Worm (Caenorhabditis elegans) whole organism, young adult: ENCODE data around the gene F58G1.3.

Source experiments
- B0019.2 ChIP-seq: fragments of 200-800 bp; sonication (Bioruptor generic); conservative IDR thresholded peaks from 2 replicates; pipeline ENCODE4 v1.3.6; 2022; ENCODE audit warnings: missing genetic modification reagents, missing genetic modification characterization, missing compliant biosample characterization
- B0336.3 ChIP-seq: fragments of 200-800 bp; sonication (Bioruptor generic); IDR thresholded peaks from 2 replicates; pipeline ENCODE4 v1.3.6; 2022; ENCODE audit warnings: missing genetic modification characterization, missing compliant biosample characterization
- D2030.7 ChIP-seq: fragments of 200-800 bp; sonication (Bioruptor generic); IDR thresholded peaks from 2 replicates; pipeline ENCODE4 v1.3.6; 2022; ENCODE audit warnings: missing genetic modification reagents, missing genetic modification characterization, missing compliant biosample characterization
- F10E7.11 ChIP-seq: sonication (generic microtip); optimal IDR thresholded peaks from 2 replicates; lab custom pipeline; 2017; ENCODE audit warnings: mild to moderate bottlenecking, missing genetic modification characterization, moderate library complexity, missing compliant biosample characterization
- F23B12.7 ChIP-seq: sonication (generic microtip); optimal IDR thresholded peaks from 2 replicates; lab custom pipeline; 2017; ENCODE audit warnings: missing genetic modification characterization, mild to moderate bottlenecking, missing compliant biosample characterization, antibody characterized with exemption, moderate library complexity; ENCODE audit not compliant: insufficient read depth
- F49E8.2 ChIP-seq: sonication (generic microtip); optimal IDR thresholded peaks from 3 replicates; lab custom pipeline; 2017; ENCODE audit warnings: missing genetic modification characterization, mild to moderate bottlenecking, missing compliant biosample characterization, antibody characterized with exemption, moderate library complexity; ENCODE audit not compliant: insufficient read depth
- Y53F4B.3 ChIP-seq: fragments of 200-800 bp; sonication (Bioruptor generic); IDR thresholded peaks from 2 replicates; pipeline ENCODE4 v1.3.6; 2022; ENCODE audit warnings: missing genetic modification reagents, missing genetic modification characterization, missing compliant biosample characterization
- Y67H2A.10 ChIP-seq: fragments of 200-800 bp; sonication (Bioruptor generic); conservative IDR thresholded peaks from 2 replicates; pipeline ENCODE4 v1.3.6; 2022; ENCODE audit warnings: missing genetic modification reagents, missing genetic modification characterization, missing compliant biosample characterization
- Y95B8A.8 ChIP-seq: fragments of 200-800 bp; sonication (Bioruptor generic); IDR thresholded peaks from 2 replicates; pipeline ENCODE4 v1.3.6; 2022; ENCODE audit warnings: missing genetic modification reagents, missing genetic modification characterization, missing compliant biosample characterization
- ZK185.1 ChIP-seq: sonication (generic microtip); optimal IDR thresholded peaks from 2 replicates; lab custom pipeline; 2016; ENCODE audit warnings: mild to moderate bottlenecking, missing genetic modification characterization, missing compliant biosample characterization; ENCODE audit not compliant: poor library complexity, severe bottlenecking
- athp-1 ChIP-seq: sonication (generic microtip); optimal IDR thresholded peaks from 2 replicates; lab custom pipeline; 2017; ENCODE audit warnings: mild to moderate bottlenecking, missing genetic modification characterization, missing compliant biosample characterization
- attf-5 ChIP-seq: fragments of 200-800 bp; sonication (Bioruptor generic); optimal IDR thresholded peaks from 2 replicates; lab custom pipeline; 2018; ENCODE audit warnings: mild to moderate bottlenecking, missing genetic modification characterization, missing compliant biosample characterization
- attf-6 ChIP-seq: fragments of 200-800 bp; sonication (Bioruptor generic); IDR thresholded peaks from 2 replicates; pipeline ENCODE4 v1.3.6; 2022; ENCODE audit warnings: missing genetic modification reagents, missing genetic modification characterization, missing compliant biosample characterization
- bed-1 ChIP-seq: fragments of 200-800 bp; sonication (Bioruptor generic); IDR thresholded peaks from 2 replicates; pipeline ENCODE4 v1.3.6; 2022; ENCODE audit warnings: missing genetic modification reagents, missing genetic modification characterization, missing compliant biosample characterization
- bed-2 ChIP-seq: fragments of 200-800 bp; sonication (Bioruptor generic); IDR thresholded peaks from 2 replicates; pipeline ENCODE4 v1.3.6; 2022; ENCODE audit warnings: missing genetic modification reagents, missing genetic modification characterization, missing compliant biosample characterization
- ceh-100 ChIP-seq: fragments of 200-800 bp; sonication (Bioruptor generic); IDR thresholded peaks from 2 replicates; pipeline ENCODE4 v1.3.6; 2022; ENCODE audit warnings: missing genetic modification reagents, missing genetic modification characterization, missing compliant biosample characterization
- ceh-27 ChIP-seq: fragments of 200-800 bp; sonication (Bioruptor generic); optimal IDR thresholded peaks from 2 replicates; lab custom pipeline; 2018; ENCODE audit warnings: mild to moderate bottlenecking, missing genetic modification characterization, moderate library complexity, missing compliant biosample characterization
- ceh-58 ChIP-seq: fragments of 200-800 bp; sonication (Bioruptor generic); IDR thresholded peaks from 2 replicates; pipeline ENCODE4 v1.3.6; 2022; ENCODE audit warnings: missing genetic modification characterization, missing compliant biosample characterization
- ceh-91 ChIP-seq: fragments of 200-800 bp; sonication (Bioruptor generic); IDR thresholded peaks from 2 replicates; pipeline ENCODE4 v1.3.6; 2022; ENCODE audit warnings: missing genetic modification reagents, missing genetic modification characterization, missing compliant biosample characterization
- chd-7 ChIP-seq: sonication (generic microtip); optimal IDR thresholded peaks from 2 replicates; lab custom pipeline; 2016; ENCODE audit warnings: mild to moderate bottlenecking, missing genetic modification characterization, moderate library complexity, missing compliant biosample characterization
- dox-1 ChIP-seq: fragments of 200-800 bp; sonication (Bioruptor generic); IDR thresholded peaks from 2 replicates; pipeline ENCODE4 v1.3.6; 2022; ENCODE audit warnings: missing genetic modification reagents, missing genetic modification characterization, missing compliant biosample characterization
- dpl-1 ChIP-seq: fragments of 150-350 bp; optimal IDR thresholded peaks from 2 replicates; lab custom pipeline; 2014; ENCODE audit warnings: missing biosample characterization, missing genetic modification reagents, missing genetic modification characterization
- efl-1 ChIP-seq: fragments of 150-350 bp; optimal IDR thresholded peaks from 2 replicates; lab custom pipeline; 2014; ENCODE audit warnings: missing biosample characterization, missing genetic modification reagents, missing genetic modification characterization
- egrh-3 ChIP-seq: fragments of 200-800 bp; sonication (Bioruptor generic); IDR thresholded peaks from 2 replicates; pipeline ENCODE4 v1.3.6; 2022; ENCODE audit warnings: missing genetic modification reagents, missing genetic modification characterization, missing compliant biosample characterization
- ets-4 ChIP-seq: fragments of 200-800 bp; sonication (Bioruptor generic); optimal IDR thresholded peaks from 2 replicates; lab custom pipeline; 2018; ENCODE audit warnings: mild to moderate bottlenecking, missing genetic modification characterization, missing compliant biosample characterization
- him-1 ChIP-seq: sonication (generic microtip); optimal IDR thresholded peaks from 2 replicates; lab custom pipeline; 2016; ENCODE audit warnings: missing genotype, missing genetic modification reagents, missing genetic modification characterization, missing compliant biosample characterization
- hlh-26 ChIP-seq: fragments of 200-800 bp; sonication (Bioruptor generic); conservative IDR thresholded peaks from 2 replicates; pipeline ENCODE4 v1.3.6; 2022; ENCODE audit warnings: missing genetic modification reagents, missing genetic modification characterization, missing compliant biosample characterization
- lin-40 ChIP-seq: sonication (generic microtip); optimal IDR thresholded peaks from 2 replicates; lab custom pipeline; 2016; ENCODE audit warnings: missing genetic modification characterization, mild to moderate bottlenecking, missing compliant biosample characterization, missing genotype, missing genetic modification reagents
- madf-10 ChIP-seq: sonication (generic microtip); optimal IDR thresholded peaks from 2 replicates; lab custom pipeline; 2016; ENCODE audit warnings: mild to moderate bottlenecking, missing genetic modification characterization, missing compliant biosample characterization
- madf-6 ChIP-seq: fragments of 200-800 bp; sonication (Bioruptor generic); IDR thresholded peaks from 2 replicates; pipeline ENCODE4 v1.3.6; 2022; ENCODE audit warnings: missing genetic modification reagents, missing genetic modification characterization, missing compliant biosample characterization
- mel-28 ChIP-seq: sonication (generic microtip); optimal IDR thresholded peaks from 2 replicates; lab custom pipeline; 2016; ENCODE audit warnings: borderline replicate concordance, mild to moderate bottlenecking, missing genetic modification characterization, missing compliant biosample characterization
- mes-4 ChIP-seq: sonication (generic microtip); optimal IDR thresholded peaks from 2 replicates; lab custom pipeline; 2016; ENCODE audit warnings: missing genotype, missing genetic modification characterization, missing compliant biosample characterization
- pbrm-1 ChIP-seq: fragments of 200-800 bp; sonication (Bioruptor generic); IDR thresholded peaks from 2 replicates; pipeline ENCODE4 v1.3.6; 2022; ENCODE audit warnings: missing genetic modification reagents, missing genetic modification characterization, missing compliant biosample characterization
- rec-8 ChIP-seq, 2 experiments: sonication (generic microtip); optimal IDR thresholded peaks; 2 replicates each; lab custom pipeline; 2016; ENCODE audit warnings: mild to moderate bottlenecking in 2 of 2, missing genetic modification characterization in 2 of 2, missing genetic modification reagents in 2 of 2, missing genotype in 2 of 2, missing biosample characterization in 1 of 2, missing compliant biosample characterization in 1 of 2, moderate library complexity in 1 of 2
- repo-1 ChIP-seq: sonication (generic microtip); optimal IDR thresholded peaks from 2 replicates; lab custom pipeline; 2017; ENCODE audit warnings: mild to moderate bottlenecking, missing genetic modification characterization, missing compliant biosample characterization
- rpc-1 ChIP-seq, 2 experiments: fragments of 150-350 bp in 1 of 2; sonication (generic microtip) in 1 of 2; optimal IDR thresholded peaks; 2 replicates each; lab custom pipeline; 2014 to 2018; ENCODE audit warnings: missing biosample characterization in 1 of 2, missing genetic modification characterization in 1 of 2, missing genetic modification reagents in 1 of 2, missing genotype in 1 of 2
- sdz-38 ChIP-seq: sonication (generic microtip); optimal IDR thresholded peaks from 2 replicates; lab custom pipeline; 2016; ENCODE audit warnings: missing genotype, missing genetic modification characterization, missing compliant biosample characterization
- snpc-4 ChIP-seq, 5 experiments: fragments of 150-350 bp in 1 of 5; sonication (generic microtip) in 4 of 5; optimal IDR thresholded peaks; 2 replicates each; lab custom pipeline; 2014 to 2018; ENCODE audit warnings: missing genetic modification characterization in 5 of 5, missing biosample characterization in 3 of 5, antibody characterized with exemption in 2 of 5, mild to moderate bottlenecking in 2 of 5, missing compliant biosample characterization in 2 of 5, missing genotype in 2 of 5, moderate library complexity in 2 of 5, missing genetic modification reagents in 1 of 5
- unc-62 ChIP-seq: fragments of 150-350 bp; optimal IDR thresholded peaks from 2 replicates; lab custom pipeline; 2014; ENCODE audit warnings: missing biosample characterization, missing genetic modification reagents, missing genetic modification characterization
- zfh-2 ChIP-seq: fragments of 200-800 bp; sonication (Bioruptor generic); conservative IDR thresholded peaks from 2 replicates; pipeline ENCODE4 v1.3.6; 2022; ENCODE audit warnings: missing genetic modification reagents, missing genetic modification characterization, missing compliant biosample characterization
- ztf-22 ChIP-seq: fragments of 200-800 bp; sonication (Bioruptor generic); optimal IDR thresholded peaks from 2 replicates; lab custom pipeline; 2018; ENCODE audit warnings: mild to moderate bottlenecking, missing genetic modification characterization, moderate library complexity, missing compliant biosample characterization
- ztf-26 ChIP-seq: sonication (generic microtip); optimal IDR thresholded peaks from 2 replicates; lab custom pipeline; 2017; ENCODE audit warnings: missing genetic modification characterization, missing compliant biosample characterization
- ztf-6 ChIP-seq: fragments of 200-800 bp; sonication (Bioruptor generic); IDR thresholded peaks from 2 replicates; pipeline ENCODE4 v1.3.6; 2022; ENCODE audit warnings: missing genetic modification reagents, missing genetic modification characterization, missing compliant biosample characterization

The F58G1.3 gene

DNA sequence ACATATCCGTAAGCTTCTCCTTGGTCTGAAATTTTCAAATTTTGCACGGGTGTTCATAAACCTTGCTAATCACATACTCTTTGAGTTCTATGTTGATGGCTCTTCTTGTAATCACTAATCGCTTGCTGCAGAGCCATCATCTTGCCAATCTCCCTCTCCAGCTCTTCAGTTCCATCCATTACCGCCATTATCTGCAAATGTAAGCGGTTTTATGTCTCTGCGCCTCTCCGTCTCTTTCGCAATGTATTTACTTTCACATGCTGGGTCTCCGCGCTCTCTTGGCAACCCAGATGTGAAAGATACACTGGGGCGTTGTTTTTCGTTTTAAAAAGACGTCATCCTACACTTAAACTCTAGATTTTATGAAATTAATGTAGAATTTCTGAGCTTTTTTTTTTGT is 25.2 kb upstream of the F58G1.3 start (continued):
- TF ChIP-seq B0336.3 (GFP tag; lab: Robert Waterston, UW) (no peak), bed-1 (GFP tag; lab: Robert Waterston, UW) (no peak), ceh-100 (no peak), ets-4 (GFP tag; lab: Kevin White, UChicago) (no peak), attf-5 (GFP tag; lab: Kevin White, UChicago) (peak; percentile 12), Y67H2A.10 (no peak), Y53F4B.3 (GFP tag; lab: Robert Waterston, UW) (no peak), madf-10 (tag; lab: Kevin White, UChicago) (no peak), attf-6 (GFP tag; lab: Robert Waterston, UW) (no peak), ztf-26 (tag; lab: Kevin White, UChicago) (no peak), D2030.7 (GFP tag; lab: Robert Waterston, UW) (no peak), unc-62 (GFP tag; lab: Kevin White, UChicago) (no peak)
- TF ChIP-seq, all 124 proteins: peak for 7

DNA sequence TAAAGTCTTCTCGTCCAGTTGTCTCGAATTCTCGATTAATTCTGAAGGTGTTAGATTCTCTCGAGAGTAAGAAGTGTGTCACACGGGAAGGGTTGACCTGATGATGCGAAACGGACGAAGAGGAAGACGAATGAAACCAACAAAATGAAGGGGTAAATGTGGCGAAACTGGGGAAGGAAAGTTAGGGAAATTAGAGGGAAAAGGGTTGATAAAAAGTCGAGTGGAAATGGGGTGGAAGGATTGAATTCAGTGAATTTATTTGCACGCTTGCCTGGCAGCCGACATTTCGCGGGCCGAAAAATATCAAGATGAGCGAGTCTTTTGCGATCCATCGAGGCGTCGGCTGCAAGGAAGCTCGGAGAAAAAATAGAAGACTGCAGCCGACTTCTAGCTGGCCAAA is 20.0 kb upstream of the F58G1.3 start, which contains the start of gene F58G1.7:
F58G1.7 (minus strand) TSS at position 101 of the 400 bp plus-strand sequence.
- TF ChIP-seq zfh-2 (GFP tag; lab: Robert Waterston, UW), result 0 out of 2 replicates have a peak, but pooled peaks have one; percentile 20
- TF ChIP-seq dox-1, result no peak
- no peak for TF ChIP-seq ZK185.1
- TF ChIP-seq snpc-4 (GFP tag; optimal IDR thresholded peaks at IDR 0.05; lab: Kevin White, UChicago), result no peak
- peak in 2 of 4 experiments; percentile 35 to 68 for TF ChIP-seq snpc-4 (tag; optimal IDR thresholded peaks at IDR 0.05; lab: Kevin White, UChicago)
- TF ChIP-seq ceh-27 (GFP tag; lab: Kevin White, UChicago), result no peak
- no peak for TF ChIP-seq bed-2 (GFP tag; lab: Robert Waterston, UW)
- TF ChIP-seq, all 124 proteins: peak for 2

DNA sequence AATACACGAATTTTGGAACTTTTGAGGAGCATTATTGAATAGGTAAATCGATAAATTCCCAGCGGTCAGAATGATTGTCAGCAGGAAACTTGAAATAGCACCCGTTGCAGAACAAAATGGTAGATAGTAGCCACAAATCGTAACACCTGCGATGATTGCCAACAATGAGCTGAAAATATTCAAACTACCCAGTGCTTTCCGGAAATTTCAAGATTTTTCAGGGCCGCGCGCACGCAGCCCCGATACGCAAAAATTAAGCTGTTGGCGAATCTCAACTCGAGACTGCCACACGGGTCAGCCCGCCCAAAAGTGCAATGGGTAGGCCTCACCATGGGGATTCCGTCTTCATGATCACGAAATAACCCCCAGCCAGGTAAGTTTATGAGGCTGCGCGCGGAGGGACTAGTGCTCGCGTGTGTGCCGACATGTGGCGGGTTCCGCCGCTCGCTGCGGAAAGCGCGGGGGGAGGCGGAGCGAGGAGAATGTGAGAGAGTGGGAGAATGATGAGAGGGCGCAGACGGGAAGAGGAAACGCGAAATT is 16.5 kb upstream of the F58G1.3 start:
- peak; percentile 28 for TF ChIP-seq efl-1 (GFP tag; lab: Kevin White, UChicago)
- TF ChIP-seq chd-7 (tag; lab: Kevin White, UChicago), result peak; percentile 97
- TF ChIP-seq Y95B8A.8, result peak; percentile 96
- TF ChIP-seq lin-40 (tag; lab: Kevin White, UChicago), result peak; percentile 97
- TF ChIP-seq mes-4 (tag; lab: Kevin White, UChicago), result peak; percentile 89
- 0 out of 2 replicates have a peak, but pooled peaks have one; percentile 72 for TF ChIP-seq hlh-26 (GFP tag; lab: Robert Waterston, UW)
- TF ChIP-seq F23B12.7 (tag; lab: Kevin White, UChicago), result peak; percentile 95
- peak; percentile 76 for TF ChIP-seq B0019.2 (GFP tag; lab: Robert Waterston, UW)
- peak; percentile 94 for TF ChIP-seq athp-1 (tag; lab: Kevin White, UChicago)
- TF ChIP-seq ceh-91, result peak; percentile 77
- peak; percentile 82 to 98 for TF ChIP-seq rec-8 (tag; optimal IDR thresholded peaks at IDR 0.05; lab: Kevin White, UChicago)
- TF ChIP-seq dpl-1 (GFP tag; lab: Kevin White, UChicago), result peak; percentile 53
- peak; percentile 93 for TF ChIP-seq madf-6
- TF ChIP-seq ceh-58 (GFP tag; lab: Robert Waterston, UW), result 0 out of 2 replicates have a peak, but pooled peaks have one; percentile 26
- TF ChIP-seq egrh-3, result peak; percentile 98
- TF ChIP-seq him-1, result peak; percentile 95
- peak; percentile 98 for TF ChIP-seq repo-1 (tag; lab: Kevin White, UChicago)
- TF ChIP-seq pbrm-1, result peak; percentile 99
- TF ChIP-seq F10E7.11 (tag; lab: Kevin White, UChicago), result peak; percentile 98
- peak; percentile 56; the same call in 1 of the 2 replicates for TF ChIP-seq ztf-6
- peak; percentile 71 for TF ChIP-seq sdz-38 (tag; lab: Kevin White, UChicago)
- peak; percentile 100 for TF ChIP-seq B0336.3 (GFP tag; lab: Robert Waterston, UW)
- peak; percentile 92 for TF ChIP-seq mel-28 (tag; lab: Kevin White, UChicago)
- peak; percentile 100 for TF ChIP-seq zfh-2 (GFP tag; lab: Robert Waterston, UW)
- TF ChIP-seq F49E8.2 (tag; lab: Kevin White, UChicago), result peak; percentile 96
- peak; percentile 38 for TF ChIP-seq rpc-1 (optimal IDR thresholded peaks at IDR 0.05; lab: Kevin White, UChicago)
- peak; percentile 18 for TF ChIP-seq rpc-1 (tag; optimal IDR thresholded peaks at IDR 0.05; lab: Kevin White, UChicago)
- TF ChIP-seq ztf-22 (GFP tag; lab: Kevin White, UChicago), result peak; percentile 92
